Worm (Caenorhabditis elegans) whole organism, young adult: ENCODE data around the gene mboa-2.

Source experiments
- B0261.1 ChIP-seq: sonication (generic microtip); optimal IDR thresholded peaks from 2 replicates; lab custom pipeline; 2016; ENCODE audit warnings: mild to moderate bottlenecking, missing genetic modification characterization, moderate library complexity, missing compliant biosample characterization
- C06A6.2 ChIP-seq: fragments of 200-800 bp; sonication (Bioruptor generic); conservative IDR thresholded peaks from 2 replicates; pipeline ENCODE4 v1.3.6; 2022; ENCODE audit warnings: missing genetic modification characterization, missing compliant biosample characterization
- F22D6.2 ChIP-seq: sonication (generic microtip); optimal IDR thresholded peaks from 2 replicates; lab custom pipeline; 2016; ENCODE audit warnings: mild to moderate bottlenecking, missing genetic modification characterization, missing compliant biosample characterization
- F57A8.1 ChIP-seq: fragments of 200-800 bp; sonication (Bioruptor generic); optimal IDR thresholded peaks from 2 replicates; lab custom pipeline; 2018; ENCODE audit warnings: mild to moderate bottlenecking, missing genetic modification characterization, moderate library complexity, missing compliant biosample characterization
- K11D2.4 ChIP-seq: fragments of 200-800 bp; sonication (Bioruptor generic); IDR thresholded peaks from 2 replicates; pipeline ENCODE4 v1.3.6; 2022; ENCODE audit warnings: missing genetic modification reagents, missing genetic modification characterization, missing compliant biosample characterization
- Y53F4B.3 ChIP-seq: fragments of 200-800 bp; sonication (Bioruptor generic); IDR thresholded peaks from 2 replicates; pipeline ENCODE4 v1.3.6; 2022; ENCODE audit warnings: missing genetic modification reagents, missing genetic modification characterization, missing compliant biosample characterization
- ama-1 ChIP-seq, 3 experiments: fragments of 150-350 bp in 1 of 3; sonication (generic microtip) in 2 of 3; optimal IDR thresholded peaks; 2 replicates each; lab custom pipeline; 2014 to 2018; ENCODE audit warnings: missing biosample characterization in 2 of 3, missing genetic modification characterization in 2 of 3, missing genetic modification reagents in 2 of 3
- aptf-2 ChIP-seq: fragments of 200-800 bp; sonication (Bioruptor generic); conservative IDR thresholded peaks from 2 replicates; pipeline ENCODE4 v1.3.6; 2022; ENCODE audit warnings: missing genetic modification reagents, missing genetic modification characterization, missing compliant biosample characterization
- attf-3 ChIP-seq: fragments of 200-800 bp; sonication (Bioruptor generic); conservative IDR thresholded peaks from 2 replicates; pipeline ENCODE4 v1.3.6; 2022; ENCODE audit warnings: missing genetic modification reagents, missing genetic modification characterization, missing compliant biosample characterization
- bed-2 ChIP-seq: fragments of 200-800 bp; sonication (Bioruptor generic); IDR thresholded peaks from 2 replicates; pipeline ENCODE4 v1.3.6; 2022; ENCODE audit warnings: missing genetic modification reagents, missing genetic modification characterization, missing compliant biosample characterization
- ccch-3 ChIP-seq: fragments of 200-800 bp; sonication (Bioruptor generic); optimal IDR thresholded peaks from 2 replicates; lab custom pipeline; 2018; ENCODE audit warnings: mild to moderate bottlenecking, missing genetic modification characterization, missing compliant biosample characterization
- cebp-2 ChIP-seq: fragments of 200-800 bp; sonication (Bioruptor generic); IDR thresholded peaks from 2 replicates; pipeline ENCODE4 v1.3.6; 2022; ENCODE audit warnings: missing genetic modification characterization, missing compliant biosample characterization
- ceh-27 ChIP-seq: fragments of 200-800 bp; sonication (Bioruptor generic); optimal IDR thresholded peaks from 2 replicates; lab custom pipeline; 2018; ENCODE audit warnings: mild to moderate bottlenecking, missing genetic modification characterization, moderate library complexity, missing compliant biosample characterization
- ceh-40 ChIP-seq: fragments of 200-800 bp; sonication (Bioruptor generic); IDR thresholded peaks from 2 replicates; pipeline ENCODE4 v1.3.6; 2022; ENCODE audit warnings: missing genetic modification characterization, missing compliant biosample characterization
- ceh-79 ChIP-seq: sonication (generic microtip); optimal IDR thresholded peaks from 2 replicates; lab custom pipeline; 2017; ENCODE audit warnings: mild to moderate bottlenecking, missing genetic modification characterization, missing compliant biosample characterization
- dpl-1 ChIP-seq: fragments of 150-350 bp; optimal IDR thresholded peaks from 2 replicates; lab custom pipeline; 2014; ENCODE audit warnings: missing biosample characterization, missing genetic modification reagents, missing genetic modification characterization
- egl-18 ChIP-seq: fragments of 200-800 bp; sonication (Bioruptor generic); IDR thresholded peaks from 2 replicates; pipeline ENCODE4 v1.3.6; 2022; ENCODE audit warnings: missing genetic modification reagents, missing genetic modification characterization, missing compliant biosample characterization
- egl-44 ChIP-seq: fragments of 200-800 bp; sonication (Bioruptor generic); IDR thresholded peaks from 2 replicates; pipeline ENCODE4 v1.3.6; 2022; ENCODE audit warnings: missing genetic modification reagents, missing genetic modification characterization, missing compliant biosample characterization
- hlh-26 ChIP-seq: fragments of 200-800 bp; sonication (Bioruptor generic); conservative IDR thresholded peaks from 2 replicates; pipeline ENCODE4 v1.3.6; 2022; ENCODE audit warnings: missing genetic modification reagents, missing genetic modification characterization, missing compliant biosample characterization
- hmg-1.2 ChIP-seq: fragments of 200-800 bp; sonication (Bioruptor generic); IDR thresholded peaks from 2 replicates; pipeline ENCODE4 v1.3.6; 2022; ENCODE audit warnings: missing genetic modification reagents, missing genetic modification characterization, missing compliant biosample characterization
- hrde-1 ChIP-seq: sonication (generic microtip); optimal IDR thresholded peaks from 2 replicates; lab custom pipeline; 2016; ENCODE audit warnings: missing genetic modification characterization, mild to moderate bottlenecking, missing compliant biosample characterization, moderate library complexity, missing genotype, missing genetic modification reagents, borderline replicate concordance
- lin-40 ChIP-seq: sonication (generic microtip); optimal IDR thresholded peaks from 2 replicates; lab custom pipeline; 2016; ENCODE audit warnings: missing genetic modification characterization, mild to moderate bottlenecking, missing compliant biosample characterization, missing genotype, missing genetic modification reagents
- lir-1 ChIP-seq: fragments of 200-800 bp; sonication (Bioruptor generic); conservative IDR thresholded peaks from 2 replicates; pipeline ENCODE4 v1.3.6; 2022; ENCODE audit warnings: missing genetic modification reagents, missing genetic modification characterization, missing compliant biosample characterization
- lsl-1 ChIP-seq: fragments of 200-800 bp; sonication (Bioruptor generic); optimal IDR thresholded peaks from 2 replicates; lab custom pipeline; 2018; ENCODE audit warnings: mild to moderate bottlenecking, missing genetic modification characterization, moderate library complexity, missing compliant biosample characterization
- lsy-27 ChIP-seq: sonication (generic microtip); optimal IDR thresholded peaks from 2 replicates; lab custom pipeline; 2017; ENCODE audit warnings: missing genetic modification characterization, mild to moderate bottlenecking, missing compliant biosample characterization, antibody characterized with exemption, missing genotype, borderline replicate concordance; ENCODE audit not compliant: insufficient read depth
- madf-10 ChIP-seq: sonication (generic microtip); optimal IDR thresholded peaks from 2 replicates; lab custom pipeline; 2016; ENCODE audit warnings: mild to moderate bottlenecking, missing genetic modification characterization, missing compliant biosample characterization
- madf-6 ChIP-seq: fragments of 200-800 bp; sonication (Bioruptor generic); IDR thresholded peaks from 2 replicates; pipeline ENCODE4 v1.3.6; 2022; ENCODE audit warnings: missing genetic modification reagents, missing genetic modification characterization, missing compliant biosample characterization
- mel-28 ChIP-seq: sonication (generic microtip); optimal IDR thresholded peaks from 2 replicates; lab custom pipeline; 2016; ENCODE audit warnings: borderline replicate concordance, mild to moderate bottlenecking, missing genetic modification characterization, missing compliant biosample characterization
- nfyb-1 ChIP-seq: fragments of 200-800 bp; sonication (Bioruptor generic); IDR thresholded peaks from 2 replicates; pipeline ENCODE4 v1.3.6; 2022; ENCODE audit warnings: missing genetic modification reagents, missing genetic modification characterization, missing compliant biosample characterization
- nhr-179 ChIP-seq: sonication (generic microtip); optimal IDR thresholded peaks from 2 replicates; lab custom pipeline; 2016; ENCODE audit warnings: mild to moderate bottlenecking, missing genetic modification characterization, missing compliant biosample characterization
- rcor-1 ChIP-seq: fragments of 200-800 bp; sonication (Bioruptor generic); IDR thresholded peaks from 2 replicates; pipeline ENCODE4 v1.3.6; 2022; ENCODE audit warnings: missing genetic modification reagents, missing genetic modification characterization, missing compliant biosample characterization
- rec-8 ChIP-seq, 2 experiments: sonication (generic microtip); optimal IDR thresholded peaks; 2 replicates each; lab custom pipeline; 2016; ENCODE audit warnings: mild to moderate bottlenecking in 2 of 2, missing genetic modification characterization in 2 of 2, missing genetic modification reagents in 2 of 2, missing genotype in 2 of 2, missing biosample characterization in 1 of 2, missing compliant biosample characterization in 1 of 2, moderate library complexity in 1 of 2
- repo-1 ChIP-seq: sonication (generic microtip); optimal IDR thresholded peaks from 2 replicates; lab custom pipeline; 2017; ENCODE audit warnings: mild to moderate bottlenecking, missing genetic modification characterization, missing compliant biosample characterization
- sdz-38 ChIP-seq: sonication (generic microtip); optimal IDR thresholded peaks from 2 replicates; lab custom pipeline; 2016; ENCODE audit warnings: missing genotype, missing genetic modification characterization, missing compliant biosample characterization
- sea-2 ChIP-seq: fragments of 200-800 bp; sonication (Bioruptor generic); IDR thresholded peaks from 2 replicates; pipeline ENCODE4 v1.3.6; 2022; ENCODE audit warnings: missing genetic modification characterization, missing compliant biosample characterization
- snpc-1.3 ChIP-seq: sonication (generic microtip); optimal IDR thresholded peaks from 2 replicates; lab custom pipeline; 2017; ENCODE audit warnings: missing genetic modification characterization, mild to moderate bottlenecking, missing compliant biosample characterization, antibody characterized with exemption, moderate library complexity, missing genotype, missing genetic modification reagents; ENCODE audit not compliant: insufficient read depth
- snpc-3.4 ChIP-seq: sonication (generic microtip); optimal IDR thresholded peaks from 2 replicates; lab custom pipeline; 2017; ENCODE audit warnings: missing genetic modification characterization, mild to moderate bottlenecking, missing compliant biosample characterization, antibody characterized with exemption, moderate library complexity, missing genotype, missing genetic modification reagents
- tbp1 ChIP-seq: fragments of 200-800 bp; sonication (Bioruptor generic); optimal IDR thresholded peaks from 2 replicates; lab custom pipeline; 2018; ENCODE audit warnings: mild to moderate bottlenecking, missing genetic modification characterization, missing compliant biosample characterization
- tbx-9 ChIP-seq: sonication (generic microtip); optimal IDR thresholded peaks from 2 replicates; lab custom pipeline; 2016; ENCODE audit warnings: borderline replicate concordance, missing genetic modification characterization, inconsistent platforms, missing compliant biosample characterization
- tlf-1 ChIP-seq: fragments of 200-800 bp; sonication (Bioruptor generic); optimal IDR thresholded peaks from 2 replicates; lab custom pipeline; 2018; ENCODE audit warnings: mild to moderate bottlenecking, missing genetic modification characterization, missing compliant biosample characterization
- unc-130 ChIP-seq: sonication (generic microtip); optimal IDR thresholded peaks from 2 replicates; lab custom pipeline; 2016; ENCODE audit warnings: missing genetic modification reagents, missing genetic modification characterization, missing compliant biosample characterization
- unc-62 ChIP-seq: fragments of 150-350 bp; optimal IDR thresholded peaks from 2 replicates; lab custom pipeline; 2014; ENCODE audit warnings: missing biosample characterization, missing genetic modification reagents, missing genetic modification characterization
- zfh-2 ChIP-seq: fragments of 200-800 bp; sonication (Bioruptor generic); conservative IDR thresholded peaks from 2 replicates; pipeline ENCODE4 v1.3.6; 2022; ENCODE audit warnings: missing genetic modification reagents, missing genetic modification characterization, missing compliant biosample characterization
- ztf-25 ChIP-seq: fragments of 200-800 bp; sonication (Bioruptor generic); IDR thresholded peaks from 2 replicates; pipeline ENCODE4 v1.3.6; 2022; ENCODE audit warnings: missing genetic modification reagents, missing genetic modification characterization, missing compliant biosample characterization

Gene mboa-2

ce11 chrV:11170564-11171329 is 48.5 kb upstream of the mboa-2 start:
- TF ChIP-seq Y53F4B.3 (no peak), sdz-38 (tag; lab: Kevin White, UChicago) (no peak), unc-130 (no peak), C06A6.2 (GFP tag; lab: Robert Waterston, UW) (no peak), ztf-25 (GFP tag; lab: Robert Waterston, UW) (no peak), ceh-40 (GFP tag; lab: Robert Waterston, UW) (no peak), lsy-27 (no peak), K11D2.4 (no peak), sea-2 (GFP tag; lab: Robert Waterston, UW) (no peak), ccch-3 (no peak), egl-18 (GFP tag; lab: Robert Waterston, UW) (no peak), repo-1 (tag; lab: Kevin White, UChicago) (no peak)

- TF ChIP-seq aptf-2 (no peak), unc-62 (no peak), F22D6.2 (no peak), lsl-1 (no peak), rec-8 (tag; optimal IDR thresholded peaks at IDR 0.05; lab: Kevin White, UChicago) (no peak), ceh-79 (tag; lab: Kevin White, UChicago) (no peak), F57A8.1 (GFP tag; lab: Kevin White, UChicago) (no peak), zfh-2 (GFP tag; lab: Robert Waterston, UW) (no peak), nhr-179 (tag; lab: Kevin White, UChicago) (no peak), hrde-1 (no peak), B0261.1 (no peak), madf-6 (no peak), lir-1 (GFP tag; lab: Robert Waterston, UW) (no peak), mel-28 (no peak), lin-40 (no peak), tbp1 (no peak), ama-1 (optimal IDR thresholded peaks at IDR 0.05; lab: Kevin White, UChicago) (no peak), ama-1 (GFP tag; optimal IDR thresholded peaks at IDR 0.05; lab: Kevin White, UChicago) (no peak), ceh-27 (GFP tag; lab: Kevin White, UChicago) (no peak)
Measured at ce11 chrV:11167745-11168144, 45.5 kb upstream of the mboa-2 start.

ce11 chrV:11164475-11164874 is 42.2 kb upstream of the mboa-2 start, which contains the start of gene srg-40:
TSS of gene srg-40 (minus strand) at chrV:11164575.
- TF ChIP-seq snpc-1.3 (tag; lab: Kevin White, UChicago) = no peak
- TF ChIP-seq hlh-26 (GFP tag; lab: Robert Waterston, UW) = no peak
- TF ChIP-seq lin-40 = no peak
- no peak for TF ChIP-seq cebp-2
- no peak for TF ChIP-seq ceh-40 (GFP tag; lab: Robert Waterston, UW)
- no peak for TF ChIP-seq F22D6.2
- TF ChIP-seq madf-10 (tag; lab: Kevin White, UChicago) = no peak

ce11 chrV:11161791-11162190 is 39.5 kb upstream of the mboa-2 start, which contains the start of gene srg-41:
TSS of gene srg-41 (minus strand) at chrV:11161891.
- TF ChIP-seq ama-1 (optimal IDR thresholded peaks at IDR 0.05; lab: Kevin White, UChicago) = no peak
- TF ChIP-seq ama-1 (GFP tag; optimal IDR thresholded peaks at IDR 0.05; lab: Kevin White, UChicago) = no peak
- TF ChIP-seq ceh-40 (GFP tag; lab: Robert Waterston, UW) = no peak
- no peak for TF ChIP-seq snpc-3.4 (tag; lab: Kevin White, UChicago)
- TF ChIP-seq bed-2 (GFP tag; lab: Robert Waterston, UW) = no peak
- no peak for TF ChIP-seq tbx-9 (tag; lab: Kevin White, UChicago)
- TF ChIP-seq tlf-1 (GFP tag; lab: Kevin White, UChicago) = no peak
- no peak for TF ChIP-seq egl-18 (GFP tag; lab: Robert Waterston, UW)
- no peak for TF ChIP-seq attf-3 (GFP tag; lab: Robert Waterston, UW)
- TF ChIP-seq rcor-1 (GFP tag; lab: Robert Waterston, UW) = no peak
- no peak for TF ChIP-seq C06A6.2 (GFP tag; lab: Robert Waterston, UW)
- TF ChIP-seq dpl-1 (GFP tag; lab: Kevin White, UChicago) = no peak
- TF ChIP-seq egl-44 (GFP tag; lab: Robert Waterston, UW) = no peak
- TF ChIP-seq nfyb-1 (GFP tag; lab: Robert Waterston, UW) = no peak
- TF ChIP-seq hmg-1.2 = no peak
